Worm (Caenorhabditis elegans) whole organism, L1 larva: ENCODE measurements around the gene F21C10.1.

Source experiments
- C04F5.9 ChIP-seq: sonication (generic microtip); optimal IDR thresholded peaks from 2 replicates; lab custom pipeline; 2016; ENCODE audit warnings: missing genetic modification characterization, missing compliant biosample characterization
- F16B12.6 ChIP-seq: fragments of 150-350 bp; optimal IDR thresholded peaks from 2 replicates; lab custom pipeline; 2014; ENCODE audit warnings: missing biosample characterization, missing genetic modification characterization
- Y116A8C.19 ChIP-seq: sonication (generic microtip); optimal IDR thresholded peaks from 2 replicates; lab custom pipeline; 2016; ENCODE audit warnings: missing compliant biosample characterization, missing genetic modification characterization, borderline replicate concordance
- alr-1 ChIP-seq: fragments of 200-800 bp; sonication (Bioruptor generic); optimal IDR thresholded peaks from 2 replicates; lab custom pipeline; 2018; ENCODE audit warnings: borderline replicate concordance, mild to moderate bottlenecking, missing genetic modification characterization, missing compliant biosample characterization
- aly-2 ChIP-seq: fragments of 150-350 bp; optimal IDR thresholded peaks from 2 replicates; lab custom pipeline; 2014; ENCODE audit warnings: missing biosample characterization, missing genetic modification characterization
- ama-1 ChIP-seq: fragments of 150-350 bp; optimal IDR thresholded peaks from 2 replicates; lab custom pipeline; 2014
- blmp-1 ChIP-seq: fragments of 150-350 bp; optimal IDR thresholded peaks from 2 replicates; lab custom pipeline; 2014; ENCODE audit warnings: missing biosample characterization, missing genetic modification characterization
- ceh-63 ChIP-seq: fragments of 200-800 bp; sonication (Bioruptor generic); optimal IDR thresholded peaks from 2 replicates; lab custom pipeline; 2018; ENCODE audit warnings: mild to moderate bottlenecking, missing genetic modification characterization, missing compliant biosample characterization
- ceh-8 ChIP-seq: fragments of 200-800 bp; sonication (Bioruptor generic); optimal IDR thresholded peaks from 2 replicates; lab custom pipeline; 2018; ENCODE audit warnings: mild to moderate bottlenecking, missing genetic modification characterization, moderate library complexity, missing compliant biosample characterization
- ceh-82 ChIP-seq, 3 experiments: fragments of 150-350 bp in 1 of 3; sonication (generic microtip) in 2 of 3; optimal IDR thresholded peaks; 2 replicates each; lab custom pipeline; 2014 to 2017; ENCODE audit warnings: missing biosample characterization in 3 of 3, missing genetic modification characterization in 3 of 3
- ceh-88 ChIP-seq: fragments of 200-800 bp; sonication (Bioruptor generic); IDR thresholded peaks from 2 replicates; pipeline ENCODE4 v1.3.6; 2022; ENCODE audit warnings: missing genetic modification characterization, missing compliant biosample characterization
- ceh-90 ChIP-seq: sonication (generic microtip); optimal IDR thresholded peaks from 2 replicates; lab custom pipeline; 2016; ENCODE audit warnings: missing genetic modification characterization, missing compliant biosample characterization
- efl-1 ChIP-seq, 4 experiments: fragments of 150-350 bp; optimal IDR thresholded peaks in 3 of 4; peaks in 1 of 4; 1 replicate in 1 of 4; 2 replicates in 3 of 4; lab custom pipeline; 2014; ENCODE audit warnings: missing biosample characterization in 2 of 4, missing genetic modification characterization in 2 of 4, missing genetic modification reagents in 2 of 4
- egl-27 ChIP-seq, 2 experiments: fragments of 150-350 bp in 1 of 2; sonication (generic microtip); optimal IDR thresholded peaks; 3 replicates each; lab custom pipeline; 2017 to 2018; ENCODE audit warnings: missing biosample characterization in 2 of 2, missing genetic modification characterization in 2 of 2, missing genetic modification reagents in 2 of 2
- elt-3 ChIP-seq, 6 experiments: fragments of 150-350 bp in 1 of 6; sonication (generic microtip); optimal IDR thresholded peaks; 2 replicates each; lab custom pipeline; 2017 to 2018; ENCODE audit warnings: missing biosample characterization in 6 of 6, missing genetic modification characterization in 6 of 6, inconsistent platforms in 1 of 6
- fkh-10 ChIP-seq: sonication (generic microtip); optimal IDR thresholded peaks from 2 replicates; lab custom pipeline; 2017; ENCODE audit warnings: missing biosample characterization, missing genetic modification reagents, missing genetic modification characterization
- fkh-8 ChIP-seq: sonication (generic microtip); optimal IDR thresholded peaks from 2 replicates; lab custom pipeline; 2016; ENCODE audit warnings: mild to moderate bottlenecking, missing genetic modification characterization, missing compliant biosample characterization
- grh-1 ChIP-seq: fragments of 200-800 bp; sonication (Bioruptor generic); IDR thresholded peaks from 2 replicates; pipeline ENCODE4 v1.3.6; 2022; ENCODE audit warnings: missing genetic modification reagents, missing genetic modification characterization, missing compliant biosample characterization
- hlh-17 ChIP-seq: fragments of 200-800 bp; sonication (Bioruptor generic); optimal IDR thresholded peaks from 2 replicates; lab custom pipeline; 2018; ENCODE audit warnings: missing genetic modification characterization, mild to moderate bottlenecking, missing compliant biosample characterization, moderate library complexity, borderline replicate concordance
- hlh-4 ChIP-seq: sonication (generic microtip); optimal IDR thresholded peaks from 2 replicates; lab custom pipeline; 2016; ENCODE audit warnings: mild to moderate bottlenecking, missing genetic modification characterization, missing compliant biosample characterization
- isw-1 ChIP-seq: fragments of 200-800 bp; sonication (Bioruptor generic); IDR thresholded peaks from 2 replicates; pipeline ENCODE4 v1.3.6; 2022; ENCODE audit warnings: missing genetic modification characterization, missing compliant biosample characterization
- jun-1 ChIP-seq: fragments of 150-350 bp; optimal IDR thresholded peaks from 2 replicates; lab custom pipeline; 2014; ENCODE audit warnings: missing biosample characterization, missing genetic modification reagents, missing genetic modification characterization
- lin-14 ChIP-seq: fragments of 200-800 bp; sonication (Bioruptor generic); optimal IDR thresholded peaks from 2 replicates; lab custom pipeline; 2018; ENCODE audit warnings: mild to moderate bottlenecking, missing genetic modification characterization, moderate library complexity, missing compliant biosample characterization
- lin-35 ChIP-seq, 2 experiments: fragments of 150-350 bp; optimal IDR thresholded peaks; 2 replicates each; lab custom pipeline; 2014; ENCODE audit warnings: missing biosample characterization in 2 of 2, missing genetic modification characterization in 2 of 2, missing genetic modification reagents in 2 of 2
- mef-2 ChIP-seq: fragments of 150-350 bp; optimal IDR thresholded peaks from 2 replicates; lab custom pipeline; 2014; ENCODE audit warnings: missing biosample characterization, missing genetic modification characterization
- mep-1 ChIP-seq: fragments of 150-350 bp; optimal IDR thresholded peaks from 2 replicates; lab custom pipeline; 2014; ENCODE audit warnings: missing biosample characterization, missing genetic modification characterization
- nhr-11 ChIP-seq: fragments of 150-350 bp; optimal IDR thresholded peaks from 2 replicates; lab custom pipeline; 2014; ENCODE audit warnings: missing biosample characterization, missing genetic modification characterization
- nhr-12 ChIP-seq: sonication (generic microtip); optimal IDR thresholded peaks from 2 replicates; lab custom pipeline; 2017; ENCODE audit warnings: missing biosample characterization, missing genetic modification characterization
- nhr-19 ChIP-seq: fragments of 200-800 bp; sonication (Bioruptor generic); conservative IDR thresholded peaks from 2 replicates; pipeline ENCODE4 v1.3.6; 2022; ENCODE audit warnings: missing genetic modification characterization, missing compliant biosample characterization
- nhr-237 ChIP-seq: fragments of 150-350 bp; optimal IDR thresholded peaks from 2 replicates; lab custom pipeline; 2014; ENCODE audit warnings: missing biosample characterization, missing genetic modification characterization
- nhr-71 ChIP-seq: sonication (generic microtip); optimal IDR thresholded peaks from 2 replicates; lab custom pipeline; 2016; ENCODE audit warnings: mild to moderate bottlenecking, missing genetic modification characterization, moderate library complexity, missing compliant biosample characterization
- nhr-76 ChIP-seq: sonication (generic microtip); optimal IDR thresholded peaks from 2 replicates; lab custom pipeline; 2017; ENCODE audit warnings: missing biosample characterization, missing genetic modification characterization
- nhr-77 ChIP-seq: fragments of 150-350 bp; optimal IDR thresholded peaks from 2 replicates; lab custom pipeline; 2014; ENCODE audit warnings: missing biosample characterization, missing genetic modification characterization
- nhr-84 ChIP-seq: sonication (generic microtip); optimal IDR thresholded peaks from 2 replicates; lab custom pipeline; 2017; ENCODE audit warnings: missing biosample characterization, missing genetic modification characterization
- pag-3 ChIP-seq: sonication (generic microtip); optimal IDR thresholded peaks from 2 replicates; lab custom pipeline; 2017; ENCODE audit warnings: missing genetic modification characterization, mild to moderate bottlenecking, missing compliant biosample characterization, antibody characterized with exemption, borderline replicate concordance; ENCODE audit not compliant: insufficient read depth
- pax-3 ChIP-seq: fragments of 200-800 bp; sonication (Bioruptor generic); optimal IDR thresholded peaks from 2 replicates; lab custom pipeline; 2018; ENCODE audit warnings: mild to moderate bottlenecking, missing genetic modification characterization, moderate library complexity, missing compliant biosample characterization
- pqm-1 ChIP-seq: sonication (generic microtip); optimal IDR thresholded peaks from 3 replicates; lab custom pipeline; 2017; ENCODE audit warnings: missing biosample characterization, missing genetic modification characterization
- rnt-1 ChIP-seq: sonication (generic microtip); optimal IDR thresholded peaks from 2 replicates; lab custom pipeline; 2016; ENCODE audit warnings: mild to moderate bottlenecking, missing genetic modification characterization, moderate library complexity, missing compliant biosample characterization
- skn-1 ChIP-seq: fragments of 150-350 bp; optimal IDR thresholded peaks from 2 replicates; lab custom pipeline; 2014; ENCODE audit warnings: missing biosample characterization, missing genetic modification characterization
- snpc-4 ChIP-seq: fragments of 150-350 bp; optimal IDR thresholded peaks from 2 replicates; lab custom pipeline; 2014; ENCODE audit warnings: missing biosample characterization, missing genetic modification characterization
- sox-4 ChIP-seq: sonication (generic microtip); optimal IDR thresholded peaks from 2 replicates; lab custom pipeline; 2016; ENCODE audit warnings: missing genetic modification characterization, missing compliant biosample characterization
- sptf-1 ChIP-seq: fragments of 150-350 bp; optimal IDR thresholded peaks from 2 replicates; lab custom pipeline; 2014; ENCODE audit warnings: missing biosample characterization, missing genetic modification characterization
- tbx-2 ChIP-seq: sonication (generic microtip); optimal IDR thresholded peaks from 2 replicates; lab custom pipeline; 2016; ENCODE audit warnings: missing genetic modification characterization, missing compliant biosample characterization
- unc-130 ChIP-seq: fragments of 150-350 bp; optimal IDR thresholded peaks from 2 replicates; lab custom pipeline; 2017; ENCODE audit warnings: missing biosample characterization, missing genetic modification characterization, inconsistent platforms
- unc-30 ChIP-seq: sonication (generic microtip); optimal IDR thresholded peaks from 2 replicates; lab custom pipeline; 2017; ENCODE audit warnings: missing biosample characterization, missing genetic modification characterization
- unc-62 ChIP-seq: fragments of 150-350 bp; optimal IDR thresholded peaks from 2 replicates; lab custom pipeline; 2014; ENCODE audit warnings: missing biosample characterization, missing genetic modification reagents, missing genetic modification characterization
- unc-98 ChIP-seq: fragments of 200-800 bp; sonication (Bioruptor generic); IDR thresholded peaks from 2 replicates; pipeline ENCODE4 v1.3.6; 2022; ENCODE audit warnings: missing genetic modification characterization, missing compliant biosample characterization
- xbp-1 ChIP-seq: sonication (generic microtip); optimal IDR thresholded peaks from 2 replicates; lab custom pipeline; 2016; ENCODE audit warnings: missing genetic modification characterization, missing compliant biosample characterization
- zag-1 ChIP-seq: fragments of 150-350 bp; optimal IDR thresholded peaks from 2 replicates; lab custom pipeline; 2014; ENCODE audit warnings: missing biosample characterization, missing genetic modification characterization
- zip-4 ChIP-seq: fragments of 200-800 bp; sonication (Bioruptor generic); optimal IDR thresholded peaks from 2 replicates; lab custom pipeline; 2018; ENCODE audit warnings: mild to moderate bottlenecking, missing genetic modification characterization, moderate library complexity, missing compliant biosample characterization
- ztf-11 ChIP-seq, 2 experiments: sonication (generic microtip); optimal IDR thresholded peaks; 2 replicates each; lab custom pipeline; 2016 to 2017; ENCODE audit warnings: missing genetic modification characterization in 2 of 2, missing biosample characterization in 1 of 2, missing compliant biosample characterization in 1 of 2

Gene F21C10.1

ce11 chrV:9175218-9175837 lies 43.2 kb downstream of the F21C10.1 start, which contains the start of gene spas-1:
TSS of gene spas-1 (plus strand) at chrV:9175789.
- peak; percentile 37 for TF ChIP-seq fkh-10 (GFP tag; lab: Kevin White, UChicago)
- TF ChIP-seq C04F5.9: peak; percentile 70
- TF ChIP-seq zag-1 (tag; lab: Kevin White, UChicago): no peak
- TF ChIP-seq snpc-4 (tag; lab: Kevin White, UChicago): peak; percentile 91
- no peak for TF ChIP-seq hlh-17 (GFP tag; lab: Kevin White, UChicago)
- peak; percentile 68 for TF ChIP-seq ceh-8
- TF ChIP-seq blmp-1 (tag; lab: Kevin White, UChicago): peak; percentile 90
- no peak for TF ChIP-seq pqm-1 (tag; lab: Kevin White, UChicago)
- no peak for TF ChIP-seq alr-1 (tag; lab: Kevin White, UChicago)
- TF ChIP-seq mef-2 (tag; lab: Kevin White, UChicago): peak; percentile 32
- TF ChIP-seq pax-3 (tag; lab: Kevin White, UChicago): peak; percentile 46
- peak; percentile 79 for TF ChIP-seq nhr-77 (tag; lab: Kevin White, UChicago)
- TF ChIP-seq pag-3 (tag; lab: Kevin White, UChicago): peak; percentile 19
- TF ChIP-seq nhr-237: no peak
- TF ChIP-seq elt-3 (tag; optimal IDR thresholded peaks at IDR 0.05; lab: Kevin White, UChicago): peak in 3 of 6 experiments; percentile 47 to 87 (median 87)
- no peak for TF ChIP-seq nhr-76
- 0 out of 2 replicates have a peak, but pooled peaks have one; percentile 36 for TF ChIP-seq ceh-88
- TF ChIP-seq egl-27 (tag; optimal IDR thresholded peaks at IDR 0.05; lab: Kevin White, UChicago): no peak
- TF ChIP-seq skn-1 (tag; lab: Kevin White, UChicago): peak; percentile 88
- TF ChIP-seq mep-1 (tag; lab: Kevin White, UChicago): peak; percentile 98
- peak; percentile 98 to 99 for TF ChIP-seq lin-35 (GFP tag; optimal IDR thresholded peaks at IDR 0.05; lab: Kevin White, UChicago)
- TF ChIP-seq ztf-11 (tag; optimal IDR thresholded peaks at IDR 0.05; lab: Kevin White, UChicago): peak in 1 of 2 experiments; percentile 62
- TF ChIP-seq sptf-1 (tag; lab: Kevin White, UChicago): no peak
- TF ChIP-seq nhr-12 (tag; lab: Kevin White, UChicago): no peak
- TF ChIP-seq nhr-71: peak; percentile 95
- peak; percentile 59 for TF ChIP-seq F16B12.6
- TF ChIP-seq isw-1: peak; percentile 82
- TF ChIP-seq Y116A8C.19: no peak
- TF ChIP-seq fkh-8 (tag; lab: Kevin White, UChicago): peak; percentile 77
- TF ChIP-seq unc-30 (tag; lab: Kevin White, UChicago): peak; percentile 42
- TF ChIP-seq ceh-82 (tag; optimal IDR thresholded peaks at IDR 0.05; lab: Kevin White, UChicago): peak; percentile 76 to 91 (median 84)
- no peak for TF ChIP-seq hlh-4 (tag; lab: Kevin White, UChicago)
- TF ChIP-seq unc-62 (GFP tag; lab: Kevin White, UChicago): peak; percentile 42
- peak; percentile 66 for TF ChIP-seq aly-2 (tag; lab: Kevin White, UChicago)
- TF ChIP-seq rnt-1 (tag; lab: Kevin White, UChicago): peak; percentile 92
- no peak for TF ChIP-seq unc-98 (GFP tag; lab: Robert Waterston, UW)
- TF ChIP-seq nhr-84: no peak
- peak; percentile 83 for TF ChIP-seq jun-1
- TF ChIP-seq tbx-2 (tag; lab: Kevin White, UChicago): peak; percentile 92
- TF ChIP-seq lin-14: peak; percentile 92
- peak; percentile 81 for TF ChIP-seq grh-1
- TF ChIP-seq unc-130 (tag; lab: Kevin White, UChicago): peak; percentile 88
- TF ChIP-seq ama-1 (lab: Kevin White, UChicago): peak; percentile 77
- TF ChIP-seq zip-4 (GFP tag; lab: Kevin White, UChicago): peak; percentile 71
- TF ChIP-seq ceh-90: no peak
- peak; percentile 84 for TF ChIP-seq nhr-11 (tag; lab: Kevin White, UChicago)
- peak; percentile 89 to 98 for TF ChIP-seq efl-1 (optimal IDR thresholded peaks at IDR 0.05; lab: Kevin White, UChicago)
- TF ChIP-seq efl-1 (GFP tag; optimal IDR thresholded peaks at IDR 0.05 in 1 of 2; lab: Kevin White, UChicago): peak; percentile 97 to 100
- TF ChIP-seq ceh-63 (GFP tag; lab: Kevin White, UChicago): no peak
- peak; percentile 92 for TF ChIP-seq xbp-1 (tag; lab: Kevin White, UChicago)
- TF ChIP-seq sox-4 (tag; lab: Kevin White, UChicago): peak; percentile 78
- TF ChIP-seq nhr-19 (GFP tag; lab: Robert Waterston, UW): peak; percentile 92
